Fruit fly (Drosophila melanogaster) whole organism, embryonic: Measurements from ENCODE around the gene CG15865.

ENCODE experiments used
- CG10147 ChIP-seq: fragments of 200-800 bp; sonication (Bioruptor generic); optimal IDR thresholded peaks from 2 replicates; lab custom pipeline; 2019; ENCODE audit warnings: missing biosample characterization, mild to moderate bottlenecking, missing genetic modification characterization, moderate library complexity
- CG10209 ChIP-seq: fragments of 200-800 bp; sonication (Bioruptor generic); optimal IDR thresholded peaks from 3 replicates; lab custom pipeline; 2017; ENCODE audit warnings: missing biosample characterization, mild to moderate bottlenecking, missing genetic modification characterization, missing genetic modification reagents
- CG1024 ChIP-seq: fragments of 200-800 bp; sonication (Bioruptor generic); IDR thresholded peaks from 2 replicates; pipeline ENCODE4 v1.3.6; 2022; ENCODE audit warnings: missing biosample characterization, missing genetic modification characterization
- CG10979 ChIP-seq: fragments of 200-800 bp; sonication (Bioruptor generic); optimal IDR thresholded peaks from 2 replicates; lab custom pipeline; 2018; ENCODE audit warnings: missing biosample characterization, mild to moderate bottlenecking, missing genetic modification characterization, moderate library complexity
- CG11093 ChIP-seq: fragments of 200-800 bp; sonication (Bioruptor generic); IDR thresholded peaks from 3 replicates; pipeline ENCODE4 v1.3.6; 2022; ENCODE audit warnings: missing biosample characterization, missing genetic modification characterization
- CG11696 ChIP-seq: fragments of 200-800 bp; sonication (Bioruptor generic); IDR thresholded peaks from 2 replicates; pipeline ENCODE4 v1.3.6; 2022; ENCODE audit warnings: missing biosample characterization, missing genetic modification characterization
- CG11723 ChIP-seq: fragments of 200-800 bp; sonication (Bioruptor generic); optimal IDR thresholded peaks from 2 replicates; lab custom pipeline; 2017; ENCODE audit warnings: missing biosample characterization, mild to moderate bottlenecking, missing genetic modification characterization
- CG12769 ChIP-seq: fragments of 200-800 bp; sonication (Bioruptor generic); optimal IDR thresholded peaks from 2 replicates; lab custom pipeline; 2019; ENCODE audit warnings: missing biosample characterization, mild to moderate bottlenecking, missing genetic modification characterization, moderate library complexity
- CG12942 ChIP-seq: fragments of 200-800 bp; sonication (Bioruptor generic); optimal IDR thresholded peaks from 3 replicates; lab custom pipeline; 2016; ENCODE audit warnings: missing biosample characterization, missing genetic modification characterization
- CG13894 ChIP-seq: fragments of 200-800 bp; sonication (Bioruptor generic); optimal IDR thresholded peaks from 3 replicates; lab custom pipeline; 2018; ENCODE audit warnings: missing biosample characterization, mild to moderate bottlenecking, missing genetic modification characterization, moderate library complexity
- CG14441 ChIP-seq: fragments of 200-800 bp; sonication (Bioruptor generic); IDR thresholded peaks from 2 replicates; pipeline ENCODE4 v1.3.6; 2022; ENCODE audit warnings: missing biosample characterization, missing genetic modification characterization
- CG1529 ChIP-seq: fragments of 200-800 bp; sonication (Bioruptor generic); optimal IDR thresholded peaks from 3 replicates; lab custom pipeline; 2018; ENCODE audit warnings: missing biosample characterization, missing genetic modification characterization
- CG18599 ChIP-seq: fragments of 200-800 bp; sonication (Bioruptor generic); optimal IDR thresholded peaks from 3 replicates; lab custom pipeline; 2017; ENCODE audit warnings: missing biosample characterization, missing genetic modification characterization, mild to moderate bottlenecking, moderate library complexity, missing genetic modification reagents
- CG31365 ChIP-seq: fragments of 200-800 bp; sonication (Bioruptor generic); optimal IDR thresholded peaks from 2 replicates; lab custom pipeline; 2018; ENCODE audit warnings: missing biosample characterization, mild to moderate bottlenecking, missing genetic modification characterization
- CG32772 ChIP-seq: fragments of 200-800 bp; sonication (Bioruptor generic); IDR thresholded peaks from 2 replicates; pipeline ENCODE4 v1.3.6; 2022; ENCODE audit warnings: missing biosample characterization, missing genetic modification characterization
- CG3281 ChIP-seq: fragments of 200-800 bp; sonication (Bioruptor generic); optimal IDR thresholded peaks from 3 replicates; lab custom pipeline; 2017; ENCODE audit warnings: missing biosample characterization, mild to moderate bottlenecking, missing genetic modification characterization
- CG42726 ChIP-seq: fragments of 200-800 bp; sonication (Bioruptor generic); IDR thresholded peaks from 2 replicates; pipeline ENCODE4 v1.3.6; 2022; ENCODE audit warnings: missing biosample characterization, missing genetic modification characterization; ENCODE audit not compliant: partially characterized antibody
- CG4360 ChIP-seq: fragments of 200-800 bp; sonication (Bioruptor generic); IDR thresholded peaks from 2 replicates; pipeline ENCODE4 v1.3.6; 2022; ENCODE audit warnings: missing biosample characterization, missing genetic modification characterization
- CG43689 ChIP-seq: fragments of 200-800 bp; sonication (Bioruptor generic); IDR thresholded peaks from 2 replicates; pipeline ENCODE4 v1.3.6; 2022; ENCODE audit warnings: missing biosample characterization, missing genetic modification characterization
- CG6254 ChIP-seq: fragments of 200-800 bp; sonication (Bioruptor generic); optimal IDR thresholded peaks from 3 replicates; lab custom pipeline; 2017; ENCODE audit warnings: mild to moderate bottlenecking, missing biosample characterization, missing genetic modification reagents, missing genetic modification characterization
- CG6689 ChIP-seq: fragments of 200-800 bp; sonication (Bioruptor generic); IDR thresholded peaks from 2 replicates; pipeline ENCODE4 v1.3.6; 2022; ENCODE audit warnings: missing biosample characterization, missing genetic modification characterization
- CG9727 ChIP-seq: fragments of 200-800 bp; sonication (Bioruptor generic); optimal IDR thresholded peaks from 3 replicates; lab custom pipeline; 2017; ENCODE audit warnings: missing biosample characterization, mild to moderate bottlenecking, missing genetic modification characterization
- CTCF ChIP-seq: fragments of 200-800 bp; sonication (Bioruptor generic); optimal IDR thresholded peaks from 2 replicates; lab custom pipeline; 2017; ENCODE audit warnings: missing biosample characterization, mild to moderate bottlenecking, missing genetic modification characterization, moderate library complexity
- Drgx ChIP-seq: fragments of 200-800 bp; sonication (Bioruptor generic); IDR thresholded peaks from 2 replicates; pipeline ENCODE4 v1.3.6; 2022; ENCODE audit warnings: missing biosample characterization, missing genetic modification characterization
- Ets65A ChIP-seq: fragments of 200-800 bp; sonication (Bioruptor generic); peaks from one replicate; lab custom pipeline; 2016; ENCODE audit warnings: missing biosample characterization, missing genetic modification characterization
- Ets97D ChIP-seq: fragments of 200-800 bp; sonication (Bioruptor generic); optimal IDR thresholded peaks from 3 replicates; lab custom pipeline; 2016; ENCODE audit warnings: missing biosample characterization, missing genetic modification characterization
- Gsc ChIP-seq: fragments of 200-800 bp; sonication (Bioruptor generic); IDR thresholded peaks from 2 replicates; pipeline ENCODE4 v1.3.6; 2022; ENCODE audit warnings: missing biosample characterization, missing genetic modification characterization
- HLH3B ChIP-seq: fragments of 200-800 bp; sonication (Bioruptor generic); IDR thresholded peaks from 2 replicates; pipeline ENCODE4 v1.3.6; 2022; ENCODE audit warnings: missing biosample characterization, missing genetic modification characterization
- HLH4C ChIP-seq: fragments of 200-800 bp; sonication (Bioruptor generic); IDR thresholded peaks from 3 replicates; pipeline ENCODE4 v1.3.6; 2022; ENCODE audit warnings: missing biosample characterization, missing genetic modification characterization; ENCODE audit not compliant: partially characterized antibody
- Hand ChIP-seq: fragments of 200-800 bp; sonication (Bioruptor generic); optimal IDR thresholded peaks from 2 replicates; lab custom pipeline; 2017; ENCODE audit warnings: mild to moderate bottlenecking, missing biosample characterization, missing genetic modification reagents, missing genetic modification characterization
- Med ChIP-seq: fragments of 200-800 bp; sonication (Bioruptor generic); peaks from one replicate; lab custom pipeline; 2016; ENCODE audit warnings: missing biosample characterization, missing genetic modification characterization, mild to moderate bottlenecking, inconsistent platforms, moderate library complexity
- NfI ChIP-seq: fragments of 200-800 bp; sonication (Bioruptor generic); optimal IDR thresholded peaks from 3 replicates; lab custom pipeline; 2018; ENCODE audit warnings: missing biosample characterization, mild to moderate bottlenecking, missing genetic modification characterization, moderate library complexity
- Vsx1 ChIP-seq: fragments of 200-800 bp; sonication (Bioruptor generic); optimal IDR thresholded peaks from 2 replicates; lab custom pipeline; 2017; ENCODE audit warnings: missing biosample characterization, mild to moderate bottlenecking, missing genetic modification characterization, missing genetic modification reagents
- abd-A ChIP-seq: fragments of 200-800 bp; sonication (Bioruptor generic); optimal IDR thresholded peaks from 3 replicates; lab custom pipeline; 2019; ENCODE audit warnings: missing biosample characterization, mild to moderate bottlenecking, missing genetic modification characterization, moderate library complexity
- bab2 ChIP-seq: fragments of 200-800 bp; sonication (Bioruptor generic); optimal IDR thresholded peaks from 2 replicates; lab custom pipeline; 2016; ENCODE audit warnings: missing biosample characterization, missing genetic modification characterization
- btn ChIP-seq: fragments of 200-800 bp; sonication (Bioruptor generic); optimal IDR thresholded peaks from 2 replicates; lab custom pipeline; 2016; ENCODE audit warnings: missing biosample characterization, missing genetic modification characterization
- chinmo ChIP-seq: fragments of 200-800 bp; sonication (Bioruptor generic); IDR thresholded peaks from 4 replicates; pipeline ENCODE4 v1.3.6; 2022; ENCODE audit warnings: missing biosample characterization, missing genetic modification characterization; ENCODE audit not compliant: partially characterized antibody
- chm ChIP-seq: fragments of 200-800 bp; sonication (Bioruptor generic); IDR thresholded peaks from 2 replicates; pipeline ENCODE4 v1.3.6; 2022; ENCODE audit warnings: missing biosample characterization, missing genetic modification characterization
- crc ChIP-seq: fragments of 200-800 bp; sonication (Bioruptor generic); optimal IDR thresholded peaks from 2 replicates; lab custom pipeline; 2016; ENCODE audit warnings: missing biosample characterization, missing genetic modification characterization
- fu2 ChIP-seq: fragments of 200-800 bp; sonication (Bioruptor generic); optimal IDR thresholded peaks from 2 replicates; lab custom pipeline; 2016; ENCODE audit warnings: missing biosample characterization, missing genetic modification characterization
- grn ChIP-seq: fragments of 200-800 bp; sonication (Bioruptor generic); optimal IDR thresholded peaks from 3 replicates; lab custom pipeline; 2017; ENCODE audit warnings: missing biosample characterization, missing genetic modification characterization
- ind ChIP-seq: fragments of 200-800 bp; sonication (Bioruptor generic); optimal IDR thresholded peaks from 3 replicates; lab custom pipeline; 2016; ENCODE audit warnings: missing biosample characterization, missing genetic modification characterization
- jigr1 ChIP-seq: fragments of 200-800 bp; sonication (Bioruptor generic); IDR thresholded peaks from 3 replicates; pipeline ENCODE4 v1.3.6; 2022; ENCODE audit warnings: missing biosample characterization, missing genetic modification characterization
- kay ChIP-seq: fragments of 200-800 bp; sonication (Bioruptor generic); optimal IDR thresholded peaks from 2 replicates; lab custom pipeline; 2016; ENCODE audit warnings: missing biosample characterization, missing genetic modification characterization
- lmd ChIP-seq: fragments of 200-800 bp; sonication (Bioruptor generic); IDR thresholded peaks from 2 replicates; pipeline ENCODE4 v1.3.6; 2022; ENCODE audit warnings: missing biosample characterization, missing genetic modification characterization
- nom ChIP-seq: fragments of 200-800 bp; sonication (Bioruptor generic); optimal IDR thresholded peaks from 2 replicates; lab custom pipeline; 2017; ENCODE audit warnings: missing biosample characterization, missing genetic modification characterization, mild to moderate bottlenecking, moderate library complexity, missing genetic modification reagents
- ssp ChIP-seq: fragments of 200-800 bp; sonication (Bioruptor generic); IDR thresholded peaks from 2 replicates; pipeline ENCODE4 v1.3.6; 2022; ENCODE audit warnings: missing biosample characterization, missing genetic modification characterization
- z ChIP-seq: fragments of 200-800 bp; sonication (Bioruptor generic); IDR thresholded peaks from 3 replicates; pipeline ENCODE4 v1.3.6; 2022; ENCODE audit warnings: missing biosample characterization, missing genetic modification characterization

The CG15865 gene

DNA sequence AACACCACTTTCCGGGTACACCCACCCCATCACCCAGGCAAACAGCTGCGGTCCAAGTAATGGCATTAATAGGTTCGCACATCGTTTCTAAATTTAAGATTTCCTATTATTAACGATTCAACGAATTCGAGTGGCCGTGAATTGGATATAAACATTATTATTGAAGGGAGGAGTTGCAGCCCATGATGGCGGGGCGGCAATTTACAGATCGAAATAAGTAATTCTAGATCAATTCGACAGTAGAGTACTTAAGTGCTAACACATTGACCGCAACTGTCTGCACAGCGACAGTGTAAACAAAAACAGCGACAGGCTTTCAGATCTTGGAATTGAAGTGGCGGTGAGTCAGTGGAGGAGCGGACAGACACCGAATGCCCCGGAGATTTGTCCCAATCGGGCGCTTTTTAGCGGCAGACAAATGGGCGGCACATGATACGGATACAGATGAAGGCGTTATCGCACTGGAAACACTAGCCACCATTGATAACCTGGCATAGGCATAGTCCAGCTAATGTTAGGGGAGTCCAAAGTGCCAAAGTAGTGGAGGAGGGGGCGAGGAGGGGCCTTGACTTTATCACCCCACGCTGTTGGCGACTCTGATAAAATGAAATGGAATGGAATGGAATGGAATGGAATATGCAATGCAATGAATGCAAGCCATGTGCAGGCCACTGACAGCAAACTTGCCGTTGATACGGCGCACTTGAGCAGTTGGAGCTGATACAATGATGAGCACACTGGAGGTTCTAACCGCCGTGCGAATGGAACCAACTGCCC is 30.9 kb downstream of the CG15865 start (continued):
- TF ChIP-seq kay (GFP tag; lab: Kevin White, UChicago), result peak; percentile 33
- peak; percentile 66 for TF ChIP-seq CG12769
- no peak for TF ChIP-seq CG4360
- TF ChIP-seq CG18599 (GFP tag; lab: Kevin White, UChicago), result peak; percentile 33
- peak; percentile 28 for TF ChIP-seq CG9727 (GFP tag; lab: Kevin White, UChicago)
- TF ChIP-seq ind (GFP tag; lab: Kevin White, UChicago), result no peak
- TF ChIP-seq CG14441, result no peak
- TF ChIP-seq CG1024 (GFP tag; lab: Robert Waterston, UW), result no peak
- TF ChIP-seq ssp (GFP tag; lab: Robert Waterston, UW), result no peak
- no peak for TF ChIP-seq Gsc
- peak; percentile 28 for TF ChIP-seq Ets65A (GFP tag; lab: Kevin White, UChicago)
- no peak for TF ChIP-seq NfI (GFP tag; lab: Kevin White, UChicago)
- peak; percentile 87 for TF ChIP-seq nom (GFP tag; lab: Kevin White, UChicago)
- no peak for TF ChIP-seq CG6689 (GFP tag; lab: Robert Waterston, UW)
- TF ChIP-seq CG11696, result peak; percentile 47; the same call in 1 of the 2 replicates
- peak; percentile 24 for TF ChIP-seq Hand
- TF ChIP-seq CG10209 (GFP tag; lab: Kevin White, UChicago), result peak; percentile 4
- TF ChIP-seq HLH4C, result no peak
- TF ChIP-seq CG11093 (GFP tag; lab: Robert Waterston, UW), result no peak
- TF ChIP-seq Drgx (GFP tag; lab: Robert Waterston, UW), result peak; percentile 28; the same call in 1 of the 2 replicates
- TF ChIP-seq Vsx1 (GFP tag; lab: Kevin White, UChicago), result no peak

DNA sequence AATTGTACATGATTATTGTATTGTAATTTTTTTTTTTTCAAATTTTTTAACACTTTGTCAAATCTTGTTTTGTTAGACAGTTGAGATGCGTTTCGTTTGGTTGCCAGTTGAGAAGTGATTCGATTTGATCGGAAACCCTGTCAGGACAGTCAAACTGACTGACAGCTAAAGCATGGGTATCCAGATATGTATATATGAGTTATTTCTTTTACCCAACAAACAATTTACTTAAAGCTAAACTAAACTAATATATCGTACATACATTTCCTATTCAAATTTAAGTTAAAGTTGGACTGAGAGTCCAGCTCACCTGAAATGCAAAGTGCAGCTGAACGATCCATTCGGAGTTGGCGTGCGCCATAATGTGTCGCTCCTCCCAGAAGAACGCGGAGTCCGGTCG is 32.1 kb downstream of the CG15865 start, which contains the start of gene CG9777:
Gene CG9777, minus strand, starts transcription at position 101 of the 400 bp plus-strand sequence.
- TF ChIP-seq CG43689 (no peak), chinmo (GFP tag; lab: Robert Waterston, UW) (no peak), bab2 (GFP tag; lab: Kevin White, UChicago) (no peak), CG11723 (no peak), btn (no peak), CG42726 (no peak), CG3281 (GFP tag; lab: Kevin White, UChicago) (no peak), CG10147 (GFP tag; lab: Kevin White, UChicago) (no peak), Med (GFP tag; lab: Kevin White, UChicago) (no peak)
- TF ChIP-seq, all 482 proteins: peak for 0

DNA sequence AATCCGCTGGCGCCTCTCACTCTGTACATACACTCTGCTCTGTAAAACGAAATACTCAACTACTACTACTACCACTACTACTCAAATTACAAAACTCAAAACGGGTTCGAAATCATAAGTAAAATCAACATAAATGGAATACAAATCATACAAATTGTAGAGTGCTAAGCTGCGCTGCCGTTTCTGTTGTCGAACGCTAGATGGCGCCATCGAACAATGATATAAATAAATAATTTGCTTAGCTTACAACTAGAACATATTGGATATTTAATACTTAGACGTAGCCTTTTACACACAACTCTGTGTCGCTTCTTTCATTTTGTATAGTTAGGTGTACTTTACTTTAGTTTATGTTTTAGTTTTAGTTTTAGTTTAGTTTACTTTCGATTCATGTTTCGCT is 39.7 kb downstream of the CG15865 start:
- TF ChIP-seq CG10979 (tag; lab: Kevin White, UChicago) (peak; percentile 40), Ets97D (GFP tag; lab: Kevin White, UChicago) (no peak), Med (GFP tag; lab: Kevin White, UChicago) (peak; percentile 12), CTCF (GFP tag; lab: Kevin White, UChicago) (peak; percentile 89), z (GFP tag; lab: Robert Waterston, UW) (peak; percentile 34; the same call in 1 of the 3 replicates)
- TF ChIP-seq, all 482 proteins: peak for 4

DNA sequence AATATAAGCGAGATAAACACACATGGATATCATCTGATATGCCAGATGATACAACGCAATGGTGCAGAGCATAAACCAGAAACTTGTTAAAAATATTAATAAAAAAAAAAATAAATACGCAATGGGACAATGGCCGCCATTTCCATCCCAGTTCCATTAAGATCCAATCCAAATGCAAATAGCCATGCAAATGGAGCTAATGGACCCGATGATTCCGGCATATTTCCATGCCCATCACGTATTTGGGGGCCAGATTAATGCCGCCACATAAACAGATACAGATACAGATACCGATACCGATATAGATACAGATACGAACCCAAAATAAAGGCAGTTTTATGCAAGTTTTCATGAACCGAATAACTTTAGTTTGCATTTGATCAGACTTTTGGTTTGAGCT is 40.7 kb downstream of the CG15865 start:
- no peak for TF ChIP-seq jigr1 (GFP tag; lab: Robert Waterston, UW)
- no peak for TF ChIP-seq lmd (GFP tag; lab: Robert Waterston, UW)
- TF ChIP-seq CG1529 (GFP tag; lab: Kevin White, UChicago), result no peak
- no peak for TF ChIP-seq CG31365 (tag; lab: Kevin White, UChicago)
- no peak for TF ChIP-seq CG6254 (GFP tag; lab: Kevin White, UChicago)
- TF ChIP-seq Med (GFP tag; lab: Kevin White, UChicago), result peak; percentile 22
- TF ChIP-seq HLH3B (GFP tag; lab: Robert Waterston, UW), result no peak
- TF ChIP-seq CG32772 (GFP tag; lab: Robert Waterston, UW), result no peak
- peak; percentile 16 for TF ChIP-seq grn (GFP tag; lab: Kevin White, UChicago)
- no peak for TF ChIP-seq chm (GFP tag; lab: Robert Waterston, UW)
- TF ChIP-seq abd-A (tag; lab: Kevin White, UChicago), result peak; percentile 63
- TF ChIP-seq crc, result no peak
- TF ChIP-seq CG13894 (tag; lab: Kevin White, UChicago), result peak; percentile 80
- no peak for TF ChIP-seq CG12942 (GFP tag; lab: Kevin White, UChicago)
- no peak for TF ChIP-seq fu2 (GFP tag; lab: Kevin White, UChicago)
